Worm (Caenorhabditis elegans) whole organism, young adult: Measurements from ENCODE around the gene F54H5.2.

ENCODE experiments used
- F23B12.7 ChIP-seq: sonication (generic microtip); optimal IDR thresholded peaks from 2 replicates; lab custom pipeline; 2017; ENCODE audit warnings: missing genetic modification characterization, mild to moderate bottlenecking, missing compliant biosample characterization, antibody characterized with exemption, moderate library complexity; ENCODE audit not compliant: insufficient read depth
- ets-4 ChIP-seq: fragments of 200-800 bp; sonication (Bioruptor generic); optimal IDR thresholded peaks from 2 replicates; lab custom pipeline; 2018; ENCODE audit warnings: mild to moderate bottlenecking, missing genetic modification characterization, missing compliant biosample characterization
- madf-10 ChIP-seq: sonication (generic microtip); optimal IDR thresholded peaks from 2 replicates; lab custom pipeline; 2016; ENCODE audit warnings: mild to moderate bottlenecking, missing genetic modification characterization, missing compliant biosample characterization
- snpc-1.3 ChIP-seq: sonication (generic microtip); optimal IDR thresholded peaks from 2 replicates; lab custom pipeline; 2017; ENCODE audit warnings: missing genetic modification characterization, mild to moderate bottlenecking, missing compliant biosample characterization, antibody characterized with exemption, moderate library complexity, missing genotype, missing genetic modification reagents; ENCODE audit not compliant: insufficient read depth
- snpc-3.4 ChIP-seq: sonication (generic microtip); optimal IDR thresholded peaks from 2 replicates; lab custom pipeline; 2017; ENCODE audit warnings: missing genetic modification characterization, mild to moderate bottlenecking, missing compliant biosample characterization, antibody characterized with exemption, moderate library complexity, missing genotype, missing genetic modification reagents
- unc-62 ChIP-seq: fragments of 150-350 bp; optimal IDR thresholded peaks from 2 replicates; lab custom pipeline; 2014; ENCODE audit warnings: missing biosample characterization, missing genetic modification reagents, missing genetic modification characterization

- TF ChIP-seq ets-4 (no peak), madf-10 (tag; lab: Kevin White, UChicago) (no peak), snpc-1.3 (tag; lab: Kevin White, UChicago) (no peak), snpc-3.4 (no peak), unc-62 (GFP tag; lab: Kevin White, UChicago) (no peak), F23B12.7 (tag; lab: Kevin White, UChicago) (no peak)
Observed at ce11 chrII:6637854-6638253, 10.6 kb downstream of the F54H5.2 start.
